Worm (Caenorhabditis elegans) whole organism, early embryonic: Measurements from ENCODE around the gene ifet-1.

Experiments used
- ama-1 ChIP-seq: fragments of 150-350 bp; optimal IDR thresholded peaks from 2 replicates; lab custom pipeline; 2014
- ceh-13 ChIP-seq: fragments of 200-800 bp; sonication (Bioruptor generic); optimal IDR thresholded peaks from 2 replicates; lab custom pipeline; 2018; ENCODE audit warnings: mild to moderate bottlenecking, missing genetic modification characterization, missing compliant biosample characterization
- flt-1 ChIP-seq: fragments of 200-800 bp; sonication (Bioruptor generic); IDR thresholded peaks from 2 replicates; pipeline ENCODE4 v1.3.6; 2022; ENCODE audit warnings: missing genetic modification characterization, missing compliant biosample characterization
- hmbx-1 ChIP-seq: sonication (generic microtip); optimal IDR thresholded peaks from 2 replicates; lab custom pipeline; 2016; ENCODE audit warnings: mild to moderate bottlenecking, missing genetic modification characterization, missing compliant biosample characterization
- pes-1 ChIP-seq: fragments of 200-800 bp; sonication (Bioruptor generic); IDR thresholded peaks from 2 replicates; pipeline ENCODE4 v1.3.6; 2022; ENCODE audit warnings: missing genetic modification reagents, missing genetic modification characterization, missing compliant biosample characterization
- tra-4 ChIP-seq: sonication (generic microtip); optimal IDR thresholded peaks from 2 replicates; lab custom pipeline; 2017; ENCODE audit warnings: missing genetic modification characterization, missing compliant biosample characterization

DNA sequence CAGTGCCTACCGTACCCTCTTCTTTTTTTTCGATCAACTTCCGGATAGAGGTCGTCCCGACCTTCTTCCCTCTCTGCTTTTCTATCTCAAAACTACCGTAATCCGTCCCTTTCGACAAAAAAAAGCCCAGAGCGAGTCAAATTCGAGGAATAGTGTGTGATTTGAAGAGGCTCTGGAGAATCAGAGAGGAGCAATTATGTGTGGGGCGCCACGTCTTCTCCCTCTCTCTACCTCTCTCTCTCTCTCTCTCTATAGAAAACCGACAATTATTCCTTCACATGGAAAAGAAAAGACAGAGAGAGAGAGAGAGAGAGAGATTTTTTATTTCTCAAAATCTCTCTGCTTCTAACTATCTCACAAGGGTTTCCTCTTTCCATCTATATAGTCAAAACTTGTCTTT, 18.4 kb downstream of the ifet-1 start:
- TF ChIP-seq ceh-13 (GFP tag; lab: Kevin White, UChicago) (no peak), tra-4 (tag; lab: Kevin White, UChicago) (no peak), ama-1 (lab: Kevin White, UChicago) (no peak), pes-1 (no peak), hmbx-1 (no peak), flt-1 (no peak)
